Fruit fly (Drosophila melanogaster) whole organism, adult: ENCODE measurements around the gene bark.

Experiments
- CG11617 ChIP-seq: fragments of 200-800 bp; sonication (Bioruptor generic); optimal IDR thresholded peaks from 2 replicates; lab custom pipeline; 2017; ENCODE audit warnings: mild to moderate bottlenecking, missing biosample characterization, missing genetic modification reagents, missing genetic modification characterization
- CG12768 ChIP-seq: fragments of 200-800 bp; sonication (Bioruptor generic); optimal IDR thresholded peaks from 2 replicates; lab custom pipeline; 2017; ENCODE audit warnings: missing biosample characterization, missing genetic modification characterization, mild to moderate bottlenecking, moderate library complexity, missing genetic modification reagents
- CG14711 ChIP-seq: fragments of 200-800 bp; sonication (Bioruptor generic); optimal IDR thresholded peaks from 2 replicates; lab custom pipeline; 2018; ENCODE audit warnings: missing biosample characterization, mild to moderate bottlenecking, missing genetic modification characterization, moderate library complexity
- CG1620 ChIP-seq: fragments of 200-800 bp; sonication (Bioruptor generic); optimal IDR thresholded peaks from 2 replicates; lab custom pipeline; 2016; ENCODE audit warnings: missing biosample characterization, missing genetic modification characterization
- CG33017 ChIP-seq: fragments of 200-800 bp; sonication (Bioruptor generic); optimal IDR thresholded peaks from 2 replicates; lab custom pipeline; 2018; ENCODE audit warnings: missing biosample characterization, mild to moderate bottlenecking, missing genetic modification characterization, moderate library complexity
- CG5204 ChIP-seq: fragments of 200-800 bp; sonication (Bioruptor generic); optimal IDR thresholded peaks from 2 replicates; lab custom pipeline; 2016; ENCODE audit warnings: missing biosample characterization, missing genetic modification characterization
- CG7045 ChIP-seq: fragments of 200-800 bp; sonication (Bioruptor generic); optimal IDR thresholded peaks from 2 replicates; lab custom pipeline; 2017; ENCODE audit warnings: missing biosample characterization, mild to moderate bottlenecking, missing genetic modification characterization
- CG7101 ChIP-seq: fragments of 200-800 bp; sonication (Bioruptor generic); optimal IDR thresholded peaks from 2 replicates; lab custom pipeline; 2018; ENCODE audit warnings: missing biosample characterization, mild to moderate bottlenecking, missing genetic modification characterization, moderate library complexity
- Clk ChIP-seq: fragments of 200-800 bp; sonication (Bioruptor generic); optimal IDR thresholded peaks from 2 replicates; lab custom pipeline; 2017; ENCODE audit warnings: missing biosample characterization, missing genetic modification characterization
- Crg-1 ChIP-seq: fragments of 200-800 bp; sonication (Bioruptor generic); optimal IDR thresholded peaks from 2 replicates; lab custom pipeline; 2016; ENCODE audit warnings: missing biosample characterization, missing genetic modification characterization
- Hr96 ChIP-seq: fragments of 200-800 bp; sonication (Bioruptor generic); optimal IDR thresholded peaks from 2 replicates; lab custom pipeline; 2016; ENCODE audit warnings: missing biosample characterization, missing genetic modification characterization
- Mnt ChIP-seq: fragments of 200-800 bp; sonication (Bioruptor generic); optimal IDR thresholded peaks from 2 replicates; lab custom pipeline; 2016; ENCODE audit warnings: missing biosample characterization, mild to moderate bottlenecking, missing genetic modification characterization
- bab1 ChIP-seq: fragments of 200-800 bp; sonication (Bioruptor generic); optimal IDR thresholded peaks from 3 replicates; lab custom pipeline; 2019; ENCODE audit warnings: missing biosample characterization, mild to moderate bottlenecking, missing genetic modification characterization, moderate library complexity
- cic ChIP-seq: fragments of 200-800 bp; sonication (Bioruptor generic); optimal IDR thresholded peaks from 2 replicates; lab custom pipeline; 2017; ENCODE audit warnings: missing biosample characterization, mild to moderate bottlenecking, missing genetic modification characterization, moderate library complexity
- cnc ChIP-seq, 2 experiments: fragments of >200 bp; optimal IDR thresholded peaks; 2 replicates each; lab custom pipeline; 2017
- kay ChIP-seq: fragments of 200-800 bp; sonication (Bioruptor generic); peaks from one replicate; lab custom pipeline; 2016; ENCODE audit warnings: missing biosample characterization, missing genetic modification characterization, borderline replicate concordance
- ovo ChIP-seq: fragments of 200-800 bp; sonication (Bioruptor generic); optimal IDR thresholded peaks from 2 replicates; lab custom pipeline; 2016; ENCODE audit warnings: missing biosample characterization, missing genetic modification characterization
- pad ChIP-seq: fragments of 200-800 bp; sonication (Bioruptor generic); optimal IDR thresholded peaks from 3 replicates; lab custom pipeline; 2017; ENCODE audit warnings: missing biosample characterization, missing genetic modification characterization, mild to moderate bottlenecking, moderate library complexity, missing genetic modification reagents
- tj ChIP-seq: fragments of 200-800 bp; sonication (Bioruptor generic); optimal IDR thresholded peaks from 3 replicates; lab custom pipeline; 2017; ENCODE audit warnings: missing biosample characterization, mild to moderate bottlenecking, missing genetic modification characterization, moderate library complexity
- toe ChIP-seq: fragments of 200-800 bp; sonication (Bioruptor generic); optimal IDR thresholded peaks from 2 replicates; lab custom pipeline; 2016; ENCODE audit warnings: missing biosample characterization, missing genetic modification characterization

Gene bark

DNA sequence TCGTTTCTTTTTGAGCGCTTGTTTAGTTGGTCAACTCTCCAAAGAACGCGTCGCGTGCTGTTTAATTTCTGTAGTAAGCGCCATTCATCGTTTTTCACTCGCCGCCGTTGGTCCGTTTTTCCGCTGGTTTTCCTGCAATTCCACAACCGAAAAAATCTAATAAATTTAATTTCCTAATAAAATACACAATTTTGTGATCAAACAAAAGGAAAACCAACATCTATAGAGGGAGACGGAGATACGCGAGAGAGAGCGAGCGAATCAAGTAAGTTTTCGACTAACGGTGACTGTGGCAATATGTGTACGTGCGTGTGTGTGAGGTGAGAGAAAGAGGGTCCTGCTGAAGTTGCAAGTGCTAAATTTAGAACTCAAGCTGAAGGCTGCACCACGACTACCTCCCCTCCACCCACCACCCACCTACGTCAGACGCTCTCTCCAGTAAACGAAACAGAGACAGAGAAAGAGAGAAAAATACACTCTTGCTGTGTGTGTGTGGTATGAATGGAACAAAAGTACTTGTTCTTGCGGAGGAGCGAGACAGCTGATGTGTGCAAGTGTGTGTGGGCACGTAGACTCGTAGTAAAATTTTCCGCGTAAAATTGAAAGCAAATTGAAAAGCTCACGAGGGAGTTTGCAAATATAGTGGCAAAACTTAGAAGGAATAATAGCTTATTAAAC, 16.6 kb downstream of the bark start, which contains the start of gene Reph:
Reph (plus strand) TSS at position 80 of the 678 bp plus-strand sequence.
- TF ChIP-seq CG14711 (tag; lab: Kevin White, UChicago) (peak; percentile 13), cic (peak; percentile 99), Clk (GFP tag; lab: Kevin White, UChicago) (peak; percentile 45), toe (GFP tag; lab: Kevin White, UChicago) (no peak), CG5204 (GFP tag; lab: Kevin White, UChicago) (no peak), CG11617 (GFP tag; lab: Kevin White, UChicago) (no peak), CG1620 (GFP tag; lab: Kevin White, UChicago) (no peak), CG12768 (no peak), CG7101 (tag; lab: Kevin White, UChicago) (peak; percentile 12), pad (GFP tag; lab: Kevin White, UChicago) (peak; percentile 74), Hr96 (GFP tag; lab: Kevin White, UChicago) (peak; percentile 50), Crg-1 (GFP tag; lab: Kevin White, UChicago) (peak; percentile 68), CG33017 (no peak), Mnt (GFP tag; lab: Kevin White, UChicago) (no peak), kay (GFP tag; lab: Kevin White, UChicago) (peak; percentile 32), tj (GFP tag; lab: Kevin White, UChicago) (no peak), ovo (GFP tag; lab: Kevin White, UChicago) (peak; percentile 38), CG7045 (GFP tag; lab: Kevin White, UChicago) (no peak), bab1 (GFP tag; lab: Kevin White, UChicago) (no peak), cnc (optimal IDR thresholded peaks at IDR 0.05; lab: Kevin White, UChicago) (no peak)

DNA sequence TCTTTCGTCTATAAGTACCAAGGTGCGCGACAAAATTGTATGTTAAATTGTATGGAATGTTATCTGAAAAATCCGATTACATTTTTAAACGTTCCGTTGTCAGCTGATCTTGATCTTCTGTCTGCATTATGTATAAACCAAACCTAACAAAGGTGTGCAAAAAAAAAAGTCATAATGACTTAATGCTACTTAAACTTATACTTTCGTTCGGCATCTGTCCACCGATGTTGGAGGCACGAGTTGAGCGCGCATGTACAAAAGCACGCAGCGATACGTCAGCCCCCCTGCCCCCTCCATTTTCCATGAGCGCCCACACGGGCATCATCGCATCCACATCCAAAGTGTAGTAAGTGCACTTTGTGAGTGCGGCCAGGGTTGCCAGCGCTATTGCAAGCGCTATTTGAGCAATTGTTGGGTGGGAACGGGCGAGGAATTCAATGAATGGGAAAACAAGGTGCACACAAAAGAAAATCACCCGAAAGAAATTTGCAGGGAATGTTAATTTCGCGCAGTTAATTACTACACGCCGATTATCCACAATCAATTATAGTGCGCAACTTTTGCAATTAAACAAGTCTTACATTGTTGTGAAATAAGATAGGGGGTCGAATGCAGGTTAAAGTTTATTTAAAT, 17.8 kb downstream of the bark start:
- TF ChIP-seq toe (GFP tag; lab: Kevin White, UChicago) (peak; percentile 91), CG7045 (GFP tag; lab: Kevin White, UChicago) (peak; percentile 97), Clk (GFP tag; lab: Kevin White, UChicago) (peak; percentile 89), pad (GFP tag; lab: Kevin White, UChicago) (peak; percentile 78), CG5204 (GFP tag; lab: Kevin White, UChicago) (peak; percentile 95), cic (peak; percentile 85), Hr96 (GFP tag; lab: Kevin White, UChicago) (peak; percentile 97), tj (GFP tag; lab: Kevin White, UChicago) (peak; percentile 60), Mnt (GFP tag; lab: Kevin White, UChicago) (peak; percentile 79), kay (GFP tag; lab: Kevin White, UChicago) (peak; percentile 76), CG14711 (tag; lab: Kevin White, UChicago) (peak; percentile 94), CG7101 (tag; lab: Kevin White, UChicago) (peak; percentile 95), CG12768 (peak; percentile 97), CG11617 (GFP tag; lab: Kevin White, UChicago) (peak; percentile 79), CG1620 (GFP tag; lab: Kevin White, UChicago) (peak; percentile 72), CG33017 (peak; percentile 97), cnc (optimal IDR thresholded peaks at IDR 0.05; lab: Kevin White, UChicago) (no peak), ovo (GFP tag; lab: Kevin White, UChicago) (peak; percentile 52), bab1 (GFP tag; lab: Kevin White, UChicago) (peak; percentile 92), Crg-1 (GFP tag; lab: Kevin White, UChicago) (peak; percentile 39)

DNA sequence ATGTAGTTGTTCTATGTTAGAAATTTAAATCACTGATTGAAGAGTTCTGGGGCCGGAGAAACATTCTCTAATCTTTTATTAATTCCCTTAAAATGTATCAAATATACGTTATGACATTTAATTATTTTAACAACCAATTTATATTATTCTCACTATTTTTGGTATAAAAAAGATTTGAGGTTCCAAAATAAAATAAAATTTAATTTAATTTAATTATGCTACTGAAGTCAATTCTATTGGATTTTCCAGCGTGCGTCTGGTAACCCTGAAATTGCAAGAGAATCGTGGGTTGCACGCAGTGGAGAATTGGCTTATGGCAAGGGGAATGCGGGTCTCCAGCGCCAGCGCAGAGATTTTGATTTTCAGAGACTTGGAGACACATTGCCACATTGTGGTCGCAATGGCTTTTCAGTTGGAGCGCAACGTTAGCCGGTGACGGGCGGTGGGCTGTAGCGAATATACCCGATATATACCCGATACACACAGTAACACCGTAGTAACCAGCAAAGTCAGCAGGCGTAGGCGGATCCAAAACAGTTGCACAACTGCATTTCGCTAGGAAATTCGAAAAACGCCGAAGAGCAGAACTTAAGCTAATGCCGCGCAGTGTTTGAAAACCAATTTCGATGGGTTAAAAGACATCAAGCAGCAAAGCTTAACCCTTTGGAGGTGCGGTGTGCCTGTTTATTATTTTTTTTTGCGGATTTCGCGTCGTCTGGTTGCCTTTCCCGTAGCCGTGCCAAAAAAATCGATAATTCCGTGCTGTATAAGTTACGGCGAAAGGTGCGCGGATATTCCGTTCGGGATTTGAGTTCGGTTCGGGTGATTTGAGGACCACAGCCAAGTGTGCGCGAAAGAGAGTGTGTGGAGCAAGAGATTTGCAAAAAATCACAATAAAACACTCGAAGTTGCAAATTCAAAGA, 18.6 kb downstream of the bark start:
- TF ChIP-seq Mnt (GFP tag; lab: Kevin White, UChicago) (no peak), kay (GFP tag; lab: Kevin White, UChicago) (peak; percentile 65), CG7045 (GFP tag; lab: Kevin White, UChicago) (peak; percentile 14), tj (GFP tag; lab: Kevin White, UChicago) (no peak), CG14711 (tag; lab: Kevin White, UChicago) (peak; percentile 52)

DNA sequence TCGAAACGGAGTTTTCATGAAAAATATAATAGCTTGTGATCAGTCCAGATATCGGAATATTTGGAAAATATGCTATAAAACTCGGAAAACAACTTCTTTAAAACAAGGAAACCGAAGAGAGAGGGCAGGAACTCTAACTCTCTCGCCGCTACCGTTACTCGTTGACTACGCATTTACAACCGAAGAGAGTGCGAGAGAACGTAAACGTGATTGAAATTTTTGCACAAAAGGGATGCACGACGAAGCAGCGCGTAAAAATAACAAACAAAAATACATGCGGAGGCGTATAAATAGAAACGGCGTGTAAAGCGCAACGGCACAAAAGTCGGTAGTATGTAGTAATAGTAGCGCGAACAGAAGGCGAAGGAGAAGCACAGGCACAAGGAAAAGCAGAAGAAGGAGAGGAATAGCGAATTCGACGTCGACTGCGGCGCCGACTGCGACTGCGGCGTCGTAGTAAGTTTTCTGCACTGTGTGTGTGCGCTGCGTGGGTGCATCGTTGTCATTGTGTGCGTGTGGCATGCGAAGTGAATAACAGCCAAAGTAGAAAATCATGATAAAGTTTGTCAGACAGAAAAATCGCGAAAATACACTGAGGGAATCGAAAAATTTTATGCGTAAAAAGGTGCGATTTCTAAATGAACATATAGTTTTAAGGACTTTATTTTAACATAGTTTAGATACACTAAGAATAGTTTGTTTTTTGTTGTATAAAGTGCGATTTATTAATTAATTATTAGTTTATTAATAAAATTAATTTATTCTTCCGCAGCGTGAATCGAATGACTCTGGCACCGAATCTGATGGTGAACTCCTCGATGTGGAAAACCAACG, 19.4 kb downstream of the bark start:
- TF ChIP-seq cic (peak; percentile 72), Crg-1 (GFP tag; lab: Kevin White, UChicago) (no peak)
